Fruit fly (Drosophila melanogaster) whole organism, embryonic: ENCODE measurements around the gene Art9.

ENCODE experiments used
- Bgb ChIP-seq: fragments of 200-800 bp; sonication (Bioruptor generic); IDR thresholded peaks from 2 replicates; pipeline ENCODE4 v1.3.6; 2022; ENCODE audit warnings: missing biosample characterization, missing genetic modification characterization; ENCODE audit not compliant: partially characterized antibody
- CG10267 ChIP-seq: fragments of 200-800 bp; sonication (Bioruptor generic); optimal IDR thresholded peaks from 2 replicates; lab custom pipeline; 2018; ENCODE audit warnings: missing biosample characterization, mild to moderate bottlenecking, missing genetic modification characterization, moderate library complexity
- CG10565 ChIP-seq: fragments of 200-800 bp; sonication (Bioruptor generic); optimal IDR thresholded peaks from 3 replicates; lab custom pipeline; 2016; ENCODE audit warnings: missing biosample characterization, mild to moderate bottlenecking, missing genetic modification characterization
- CG10979 ChIP-seq: fragments of 200-800 bp; sonication (Bioruptor generic); optimal IDR thresholded peaks from 2 replicates; lab custom pipeline; 2018; ENCODE audit warnings: missing biosample characterization, mild to moderate bottlenecking, missing genetic modification characterization, moderate library complexity
- CG11085 ChIP-seq: fragments of 200-800 bp; sonication (Bioruptor generic); IDR thresholded peaks from 2 replicates; pipeline ENCODE4 v1.3.6; 2022; ENCODE audit warnings: missing biosample characterization, missing genetic modification characterization
- CG11093 ChIP-seq: fragments of 200-800 bp; sonication (Bioruptor generic); IDR thresholded peaks from 3 replicates; pipeline ENCODE4 v1.3.6; 2022; ENCODE audit warnings: missing biosample characterization, missing genetic modification characterization
- CG11723 ChIP-seq: fragments of 200-800 bp; sonication (Bioruptor generic); optimal IDR thresholded peaks from 2 replicates; lab custom pipeline; 2017; ENCODE audit warnings: missing biosample characterization, mild to moderate bottlenecking, missing genetic modification characterization
- CG13287 ChIP-seq: fragments of 200-800 bp; sonication (Bioruptor generic); IDR thresholded peaks from 2 replicates; pipeline ENCODE4 v1.3.6; 2022; ENCODE audit warnings: missing biosample characterization, missing genetic modification characterization; ENCODE audit not compliant: partially characterized antibody
- CG13624 ChIP-seq: fragments of 200-800 bp; sonication (Bioruptor generic); optimal IDR thresholded peaks from 2 replicates; lab custom pipeline; 2016; ENCODE audit warnings: missing biosample characterization, missing genetic modification characterization
- CG14710 ChIP-seq: fragments of 200-800 bp; sonication (Bioruptor generic); optimal IDR thresholded peaks from 3 replicates; lab custom pipeline; 2019; ENCODE audit warnings: missing biosample characterization, mild to moderate bottlenecking, missing genetic modification characterization, moderate library complexity
- CG15514 ChIP-seq: fragments of 200-800 bp; sonication (Bioruptor generic); optimal IDR thresholded peaks from 3 replicates; lab custom pipeline; 2017; ENCODE audit warnings: missing biosample characterization, missing genetic modification characterization, mild to moderate bottlenecking, moderate library complexity, missing genetic modification reagents
- CG15696 ChIP-seq: fragments of 200-800 bp; sonication (Bioruptor generic); optimal IDR thresholded peaks from 2 replicates; lab custom pipeline; 2019; ENCODE audit warnings: missing biosample characterization, mild to moderate bottlenecking, missing genetic modification characterization, moderate library complexity
- CG1792 ChIP-seq: fragments of 200-800 bp; sonication (Bioruptor generic); optimal IDR thresholded peaks from 2 replicates; lab custom pipeline; 2016; ENCODE audit warnings: missing biosample characterization, missing genetic modification characterization
- CG2116 ChIP-seq: fragments of 200-800 bp; sonication (Bioruptor generic); optimal IDR thresholded peaks from 3 replicates; lab custom pipeline; 2018; ENCODE audit warnings: missing biosample characterization, mild to moderate bottlenecking, missing genetic modification characterization
- CG3995 ChIP-seq: fragments of 200-800 bp; sonication (Bioruptor generic); optimal IDR thresholded peaks from 3 replicates; lab custom pipeline; 2016; ENCODE audit warnings: missing biosample characterization, missing genetic modification characterization
- CG4404 ChIP-seq: fragments of 200-800 bp; sonication (Bioruptor generic); IDR thresholded peaks from 2 replicates; pipeline ENCODE4 v1.3.6; 2022; ENCODE audit warnings: missing biosample characterization, missing genetic modification characterization
- CG5953 ChIP-seq: fragments of 200-800 bp; sonication (Bioruptor generic); IDR thresholded peaks from 2 replicates; pipeline ENCODE4 v1.3.6; 2022; ENCODE audit warnings: missing biosample characterization, missing genetic modification characterization
- CG7271 ChIP-seq: fragments of 200-800 bp; sonication (Bioruptor generic); optimal IDR thresholded peaks from 2 replicates; lab custom pipeline; 2018; ENCODE audit warnings: missing biosample characterization, mild to moderate bottlenecking, missing genetic modification characterization, moderate library complexity
- CG8089 ChIP-seq: fragments of 200-800 bp; sonication (Bioruptor generic); optimal IDR thresholded peaks from 3 replicates; lab custom pipeline; 2016; ENCODE audit warnings: missing biosample characterization, missing genetic modification characterization
- CG8281 ChIP-seq: fragments of 200-800 bp; sonication (Bioruptor generic); optimal IDR thresholded peaks from 2 replicates; lab custom pipeline; 2018; ENCODE audit warnings: missing biosample characterization, mild to moderate bottlenecking, missing genetic modification characterization, moderate library complexity
- CG9817 ChIP-seq: fragments of 200-800 bp; sonication (Bioruptor generic); optimal IDR thresholded peaks from 2 replicates; lab custom pipeline; 2018; ENCODE audit warnings: missing biosample characterization, mild to moderate bottlenecking, missing genetic modification characterization, moderate library complexity
- Deaf1 ChIP-seq: fragments of 200-800 bp; optimal IDR thresholded peaks from 3 replicates; lab custom pipeline; 2019; ENCODE audit warnings: missing biosample characterization, mild to moderate bottlenecking, missing genetic modification characterization, moderate library complexity
- Drgx ChIP-seq: fragments of 200-800 bp; sonication (Bioruptor generic); IDR thresholded peaks from 2 replicates; pipeline ENCODE4 v1.3.6; 2022; ENCODE audit warnings: missing biosample characterization, missing genetic modification characterization
- Eip74EF ChIP-seq, 2 experiments: fragments of 200-800 bp in 1 of 2; fragments of >200 bp in 1 of 2; sonication (Bioruptor generic) in 1 of 2; optimal IDR thresholded peaks; 2 replicates each; lab custom pipeline; 2017 to 2019; ENCODE audit warnings: missing biosample characterization in 2 of 2, missing genetic modification characterization in 2 of 2, mild to moderate bottlenecking in 1 of 2, moderate library complexity in 1 of 2
- Hey ChIP-seq: fragments of 200-800 bp; sonication (Bioruptor generic); optimal IDR thresholded peaks from 3 replicates; lab custom pipeline; 2018; ENCODE audit warnings: missing biosample characterization, mild to moderate bottlenecking, missing genetic modification characterization
- Hr39 ChIP-seq: fragments of >200 bp; optimal IDR thresholded peaks from 2 replicates; lab custom pipeline; 2017
- MBD-R2 ChIP-seq: fragments of 200-800 bp; sonication (Bioruptor generic); IDR thresholded peaks from 2 replicates; pipeline ENCODE4 v1.3.6; 2022; ENCODE audit warnings: missing biosample characterization, missing genetic modification characterization
- Med ChIP-seq: fragments of 200-800 bp; sonication (Bioruptor generic); peaks from one replicate; lab custom pipeline; 2016; ENCODE audit warnings: missing biosample characterization, missing genetic modification characterization, mild to moderate bottlenecking, inconsistent platforms, moderate library complexity
- Oli ChIP-seq: fragments of 200-800 bp; sonication (Bioruptor generic); optimal IDR thresholded peaks from 2 replicates; lab custom pipeline; 2018; ENCODE audit warnings: missing biosample characterization, mild to moderate bottlenecking, missing genetic modification characterization, moderate library complexity
- Ptx1 ChIP-seq: fragments of 200-800 bp; sonication (Bioruptor generic); IDR thresholded peaks from 2 replicates; pipeline ENCODE4 v1.3.6; 2022; ENCODE audit warnings: missing biosample characterization, missing genetic modification characterization
- Rx ChIP-seq: fragments of 200-800 bp; sonication (Bioruptor generic); IDR thresholded peaks from 2 replicates; pipeline ENCODE4 v1.3.6; 2022; ENCODE audit warnings: missing biosample characterization, missing genetic modification characterization
- ase ChIP-seq: fragments of 200-800 bp; sonication (Bioruptor generic); IDR thresholded peaks from 3 replicates; pipeline ENCODE4 v1.3.6; 2022; ENCODE audit warnings: missing biosample characterization, missing genetic modification characterization
- cad ChIP-seq: fragments of >200 bp; optimal IDR thresholded peaks from 2 replicates; lab custom pipeline; 2017; ENCODE audit warnings: missing biosample characterization, missing genetic modification characterization
- dan ChIP-seq: fragments of 200-800 bp; sonication (Bioruptor generic); IDR thresholded peaks from 2 replicates; pipeline ENCODE4 v1.3.6; 2022; ENCODE audit warnings: missing biosample characterization, missing genetic modification characterization
- dm ChIP-seq: fragments of 200-800 bp; sonication (Bioruptor generic); optimal IDR thresholded peaks from 3 replicates; lab custom pipeline; 2016; ENCODE audit warnings: missing biosample characterization, missing genetic modification characterization
- dmrt11E ChIP-seq: fragments of 200-800 bp; sonication (Bioruptor generic); optimal IDR thresholded peaks from 3 replicates; lab custom pipeline; 2018; ENCODE audit warnings: missing biosample characterization, mild to moderate bottlenecking, missing genetic modification characterization, moderate library complexity
- fd3F ChIP-seq: fragments of 200-800 bp; sonication (Bioruptor generic); optimal IDR thresholded peaks from 2 replicates; lab custom pipeline; 2018; ENCODE audit warnings: missing biosample characterization, mild to moderate bottlenecking, missing genetic modification characterization, moderate library complexity
- fd96Cb ChIP-seq: fragments of 200-800 bp; sonication (Bioruptor generic); optimal IDR thresholded peaks from 2 replicates; lab custom pipeline; 2018; ENCODE audit warnings: missing biosample characterization, mild to moderate bottlenecking, missing genetic modification characterization, moderate library complexity
- fu2 ChIP-seq: fragments of 200-800 bp; sonication (Bioruptor generic); optimal IDR thresholded peaks from 2 replicates; lab custom pipeline; 2016; ENCODE audit warnings: missing biosample characterization, missing genetic modification characterization
- gcm2 ChIP-seq: fragments of 200-800 bp; sonication (Bioruptor generic); optimal IDR thresholded peaks from 2 replicates; lab custom pipeline; 2016; ENCODE audit warnings: missing biosample characterization, missing genetic modification characterization
- grn ChIP-seq: fragments of 200-800 bp; sonication (Bioruptor generic); optimal IDR thresholded peaks from 3 replicates; lab custom pipeline; 2017; ENCODE audit warnings: missing biosample characterization, missing genetic modification characterization
- gsb-n ChIP-seq: fragments of 200-800 bp; sonication (Bioruptor generic); optimal IDR thresholded peaks from 3 replicates; lab custom pipeline; 2018; ENCODE audit warnings: missing biosample characterization, mild to moderate bottlenecking, missing genetic modification characterization
- jing ChIP-seq: fragments of 200-800 bp; sonication (Bioruptor generic); optimal IDR thresholded peaks from 2 replicates; lab custom pipeline; 2018; ENCODE audit warnings: missing biosample characterization, mild to moderate bottlenecking, missing genetic modification characterization
- klu ChIP-seq: fragments of 200-800 bp; sonication (Bioruptor generic); IDR thresholded peaks from 2 replicates; pipeline ENCODE4 v1.3.6; 2022; ENCODE audit warnings: missing biosample characterization, missing genetic modification characterization
- knrl ChIP-seq: fragments of 200-800 bp; sonication (Bioruptor generic); IDR thresholded peaks from 3 replicates; pipeline ENCODE4 v1.3.6; 2022; ENCODE audit warnings: missing biosample characterization, missing genetic modification characterization; ENCODE audit not compliant: partially characterized antibody
- onecut ChIP-seq: fragments of 200-800 bp; sonication (Bioruptor generic); IDR thresholded peaks from 2 replicates; pipeline ENCODE4 v1.3.6; 2022; ENCODE audit warnings: missing biosample characterization, missing genetic modification characterization
- pum ChIP-seq: fragments of 200-800 bp; sonication (Bioruptor generic); optimal IDR thresholded peaks from 2 replicates; lab custom pipeline; 2016; ENCODE audit warnings: missing biosample characterization, missing genetic modification characterization
- sisA ChIP-seq: fragments of 200-800 bp; sonication (Bioruptor generic); IDR thresholded peaks from 2 replicates; pipeline ENCODE4 v1.3.6; 2022; ENCODE audit warnings: missing biosample characterization, missing genetic modification characterization
- tna ChIP-seq: fragments of 200-800 bp; sonication (Bioruptor generic); IDR thresholded peaks from 2 replicates; pipeline ENCODE4 v1.3.6; 2022; ENCODE audit warnings: missing biosample characterization, missing genetic modification characterization; ENCODE audit not compliant: partially characterized antibody
- zfh2 ChIP-seq: fragments of 200-800 bp; sonication (Bioruptor generic); optimal IDR thresholded peaks from 2 replicates; lab custom pipeline; 2016; ENCODE audit warnings: missing biosample characterization, missing genetic modification characterization

Gene Art9

DNA sequence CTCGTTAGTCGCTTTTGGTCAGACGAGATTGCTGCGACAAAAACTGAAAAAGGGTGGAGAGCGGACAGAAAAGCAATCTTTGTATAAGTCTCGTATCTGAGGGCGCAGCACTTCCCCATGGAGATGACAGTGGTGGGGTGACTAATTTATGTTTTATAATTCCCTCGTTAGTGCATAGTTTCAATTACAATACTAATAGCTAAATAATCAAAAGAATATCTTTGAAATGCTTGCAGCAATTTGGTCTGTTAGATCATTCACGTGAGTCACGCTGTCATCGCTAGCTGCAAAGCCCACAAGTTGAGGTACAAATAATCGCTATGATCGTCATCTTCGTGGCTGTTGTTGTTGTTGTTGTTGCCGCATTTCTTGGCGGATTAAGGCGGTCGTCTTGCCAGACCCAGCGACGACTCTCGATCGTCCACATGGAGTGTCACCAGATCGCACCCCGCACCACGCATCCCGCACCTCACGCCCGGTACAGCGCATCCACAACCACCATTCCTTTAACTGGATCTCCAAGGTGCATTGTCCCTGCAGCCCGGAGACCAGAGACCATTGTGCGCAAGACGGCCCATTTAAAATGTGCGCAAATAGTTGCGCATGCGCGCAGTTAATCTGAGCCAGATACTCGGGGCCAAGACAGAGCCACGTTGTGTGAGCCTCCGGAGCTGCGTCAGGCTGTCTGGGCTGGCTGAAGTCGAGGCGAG lies 21.3 kb downstream of the Art9 start (continued):
- TF ChIP-seq fd96Cb (tag; lab: Kevin White, UChicago) (peak; percentile 44), CG5953 (no peak), CG10565 (no peak), CG2116 (GFP tag; lab: Kevin White, UChicago) (no peak), CG4404 (GFP tag; lab: Robert Waterston, UW) (no peak), dmrt11E (tag; lab: Kevin White, UChicago) (no peak), cad (GFP tag; lab: Kevin White, UChicago) (no peak), Oli (tag; lab: Kevin White, UChicago) (no peak), Med (GFP tag; lab: Kevin White, UChicago) (peak; percentile 78), CG10267 (peak; percentile 23), sisA (GFP tag; lab: Robert Waterston, UW) (peak; percentile 47; the same call in 1 of the 2 replicates), CG8281 (tag; lab: Kevin White, UChicago) (no peak), onecut (GFP tag; lab: Robert Waterston, UW) (peak; percentile 47; the same call in 1 of the 2 replicates), fu2 (no peak), Ptx1 (GFP tag; lab: Robert Waterston, UW) (0 out of 2 replicates have a peak, but pooled peaks have one; percentile 21), pum (GFP tag; lab: Kevin White, UChicago) (no peak), CG10979 (tag; lab: Kevin White, UChicago) (peak; percentile 68), jing (GFP tag; lab: Kevin White, UChicago) (no peak), CG13624 (no peak), knrl (GFP tag; lab: Robert Waterston, UW) (peak; percentile 52; the same call in 2 of the 3 replicates), CG15514 (GFP tag; lab: Kevin White, UChicago) (no peak), klu (GFP tag; lab: Robert Waterston, UW) (no peak), Deaf1 (tag; lab: Kevin White, UChicago) (no peak), CG8089 (GFP tag; lab: Kevin White, UChicago) (no peak), Drgx (GFP tag; lab: Robert Waterston, UW) (peak; percentile 69), CG9817 (tag; lab: Kevin White, UChicago) (no peak), grn (GFP tag; lab: Kevin White, UChicago) (no peak), Hr39 (no peak), dan (GFP tag; lab: Robert Waterston, UW) (no peak), CG7271 (no peak), CG1792 (GFP tag; lab: Kevin White, UChicago) (no peak), Hey (tag; lab: Kevin White, UChicago) (no peak), CG13287 (GFP tag; lab: Robert Waterston, UW) (peak; percentile 39; the same call in 1 of the 2 replicates), CG15696 (no peak), Eip74EF (GFP tag; optimal IDR thresholded peaks at IDR 0.05; lab: Kevin White, UChicago) (no peak), CG3995 (no peak), CG11085 (no peak), dm (no peak), fd3F (GFP tag; lab: Kevin White, UChicago) (no peak), ase (GFP tag; lab: Robert Waterston, UW) (0 out of 3 replicates have a peak, but pooled peaks have one; percentile 52), gcm2 (GFP tag; lab: Kevin White, UChicago) (no peak), CG11093 (no peak), CG14710 (peak; percentile 47), zfh2 (GFP tag; lab: Kevin White, UChicago) (no peak), MBD-R2 (GFP tag; lab: Robert Waterston, UW) (no peak), gsb-n (tag; lab: Kevin White, UChicago) (no peak), Bgb (0 out of 2 replicates have a peak, but pooled peaks have one; percentile 21), CG11723 (GFP tag; lab: Kevin White, UChicago) (no peak), tna (no peak), Rx (GFP tag; lab: Robert Waterston, UW) (no peak)
